Worm (Caenorhabditis elegans) whole organism, L4 larva: ENCODE results near the gene Y116A8C.467.

Experiments
- D1046.2 ChIP-seq: fragments of 200-800 bp; sonication (Bioruptor generic); IDR thresholded peaks from 2 replicates; pipeline ENCODE4 v1.3.6; 2022; ENCODE audit warnings: missing genetic modification characterization, missing compliant biosample characterization
- F37D6.2 ChIP-seq: sonication (generic microtip); optimal IDR thresholded peaks from 2 replicates; lab custom pipeline; 2016; ENCODE audit warnings: mild to moderate bottlenecking, missing genetic modification characterization, missing compliant biosample characterization
- F49E8.2 ChIP-seq: sonication (generic microtip); optimal IDR thresholded peaks from 2 replicates; lab custom pipeline; 2016; ENCODE audit warnings: missing compliant biosample characterization, mild to moderate bottlenecking, missing genetic modification characterization, borderline replicate concordance
- R02D3.7 ChIP-seq: fragments of 150-350 bp; sonication (generic microtip); optimal IDR thresholded peaks from 3 replicates; lab custom pipeline; 2014; ENCODE audit warnings: missing biosample characterization, missing genetic modification characterization
- T26A8.4 ChIP-seq: fragments of 200-800 bp; sonication (Bioruptor generic); IDR thresholded peaks from 2 replicates; pipeline ENCODE4 v1.3.6; 2022; ENCODE audit warnings: missing genetic modification characterization, missing compliant biosample characterization
- Y48G9A.11 ChIP-seq: fragments of 200-800 bp; sonication (Bioruptor generic); IDR thresholded peaks from 2 replicates; pipeline ENCODE4 v1.3.6; 2022; ENCODE audit warnings: missing genetic modification reagents, missing genetic modification characterization, missing compliant biosample characterization
- Y75B8A.6 ChIP-seq: fragments of 200-800 bp; sonication (Bioruptor generic); IDR thresholded peaks from 2 replicates; pipeline ENCODE4 v1.3.6; 2022; ENCODE audit warnings: missing genetic modification reagents, missing genetic modification characterization, missing compliant biosample characterization
- ZK337.2 ChIP-seq: fragments of 200-800 bp; sonication (Bioruptor generic); IDR thresholded peaks from 2 replicates; pipeline ENCODE4 v1.3.6; 2022; ENCODE audit warnings: missing genetic modification reagents, missing genetic modification characterization, missing compliant biosample characterization
- ZK546.5 ChIP-seq, 2 experiments: sonication (generic microtip); optimal IDR thresholded peaks; 2 replicates each; lab custom pipeline; 2017; ENCODE audit warnings: missing biosample characterization in 2 of 2, missing genetic modification characterization in 2 of 2
- aly-2 ChIP-seq: sonication (generic microtip); optimal IDR thresholded peaks from 2 replicates; lab custom pipeline; 2018; ENCODE audit warnings: missing biosample characterization, missing genetic modification characterization
- ama-1 ChIP-seq: fragments of 150-350 bp; optimal IDR thresholded peaks from 2 replicates; lab custom pipeline; 2014; ENCODE audit warnings: inconsistent platforms, mixed read lengths
- arid-1 ChIP-seq: fragments of 200-800 bp; sonication (Bioruptor generic); conservative IDR thresholded peaks from 2 replicates; pipeline ENCODE4 v1.3.6; 2022; ENCODE audit warnings: missing genetic modification reagents, missing genetic modification characterization, missing compliant biosample characterization
- attf-4 ChIP-seq: sonication (generic microtip); optimal IDR thresholded peaks from 3 replicates; lab custom pipeline; 2017; ENCODE audit warnings: missing biosample characterization, missing genetic modification characterization
- ceh-28 ChIP-seq: fragments of 150-350 bp; optimal IDR thresholded peaks from 2 replicates; lab custom pipeline; 2014; ENCODE audit warnings: missing biosample characterization, missing genetic modification reagents, missing genetic modification characterization
- ceh-44 ChIP-seq: fragments of 200-800 bp; sonication (Bioruptor generic); IDR thresholded peaks from 2 replicates; pipeline ENCODE4 v1.3.6; 2022; ENCODE audit warnings: missing genetic modification reagents, missing genetic modification characterization, missing compliant biosample characterization
- ceh-62 ChIP-seq: sonication (generic microtip); optimal IDR thresholded peaks from 2 replicates; lab custom pipeline; 2017; ENCODE audit warnings: missing biosample characterization, missing genetic modification characterization
- ceh-82 ChIP-seq: sonication (generic microtip); optimal IDR thresholded peaks from 2 replicates; lab custom pipeline; 2017; ENCODE audit warnings: missing biosample characterization, missing genetic modification characterization
- daf-12 ChIP-seq: fragments of 150-350 bp; optimal IDR thresholded peaks from 2 replicates; lab custom pipeline; 2014; ENCODE audit warnings: missing biosample characterization, missing genetic modification reagents, missing genetic modification characterization
- dmd-6 ChIP-seq: fragments of 200-800 bp; sonication (Bioruptor generic); IDR thresholded peaks from 2 replicates; pipeline ENCODE4 v1.3.6; 2022; ENCODE audit warnings: missing genetic modification reagents, missing genetic modification characterization, missing compliant biosample characterization
- duxl-1 ChIP-seq: sonication (generic microtip); optimal IDR thresholded peaks from 2 replicates; lab custom pipeline; 2016; ENCODE audit warnings: mild to moderate bottlenecking, missing genetic modification characterization, moderate library complexity, missing compliant biosample characterization; ENCODE audit not compliant: poor library complexity
- egl-43 ChIP-seq: fragments of 200-800 bp; sonication (Bioruptor generic); IDR thresholded peaks from 2 replicates; pipeline ENCODE4 v1.3.6; 2022; ENCODE audit warnings: missing genetic modification reagents, missing genetic modification characterization, missing compliant biosample characterization
- gei-8 ChIP-seq: fragments of 200-800 bp; sonication (Bioruptor generic); optimal IDR thresholded peaks from 2 replicates; lab custom pipeline; 2018; ENCODE audit warnings: mild to moderate bottlenecking, missing genetic modification characterization, missing compliant biosample characterization
- hif-1 ChIP-seq, 2 experiments: sonication (generic microtip); optimal IDR thresholded peaks; 2 replicates each; lab custom pipeline; 2016 to 2017; ENCODE audit warnings: missing compliant biosample characterization in 2 of 2, missing genetic modification characterization in 2 of 2, missing genetic modification reagents in 2 of 2, missing genotype in 2 of 2, mild to moderate bottlenecking in 1 of 2
- hmg-1.1 ChIP-seq: fragments of 200-800 bp; sonication (Bioruptor generic); IDR thresholded peaks from 2 replicates; pipeline ENCODE4 v1.3.6; 2022; ENCODE audit warnings: missing genetic modification reagents, missing genetic modification characterization, missing compliant biosample characterization
- lin-15B ChIP-seq: fragments of 150-350 bp; sonication (generic microtip); optimal IDR thresholded peaks from 3 replicates; lab custom pipeline; 2014; ENCODE audit warnings: missing biosample characterization, missing genetic modification characterization
- lin-29 ChIP-seq: fragments of 200-800 bp; sonication (Bioruptor generic); IDR thresholded peaks from 2 replicates; pipeline ENCODE4 v1.3.6; 2022; ENCODE audit warnings: missing genetic modification reagents, missing genetic modification characterization, missing compliant biosample characterization
- lin-38 ChIP-seq: fragments of 200-800 bp; sonication (Bioruptor generic); IDR thresholded peaks from 2 replicates; pipeline ENCODE4 v1.3.6; 2022; ENCODE audit warnings: missing genetic modification reagents, missing genetic modification characterization, missing compliant biosample characterization
- lin-39 ChIP-seq: fragments of 150-350 bp; optimal IDR thresholded peaks from 2 replicates; lab custom pipeline; 2014; ENCODE audit warnings: missing biosample characterization, missing genetic modification reagents, missing genetic modification characterization
- lsy-2 ChIP-seq, 2 experiments: fragments of 150-350 bp in 1 of 2; sonication (generic microtip) in 1 of 2; optimal IDR thresholded peaks; 2 replicates each; lab custom pipeline; 2014 to 2017; ENCODE audit warnings: missing biosample characterization in 2 of 2, missing genetic modification characterization in 2 of 2
- mdt-29 ChIP-seq: fragments of 200-800 bp; sonication (Bioruptor generic); IDR thresholded peaks from 2 replicates; pipeline ENCODE4 v1.3.6; 2022; ENCODE audit warnings: missing genetic modification reagents, missing genetic modification characterization, missing compliant biosample characterization
- mes-2 ChIP-seq: sonication (generic microtip); optimal IDR thresholded peaks from 2 replicates; lab custom pipeline; 2016; ENCODE audit warnings: missing genotype, mild to moderate bottlenecking, missing genetic modification characterization, missing compliant biosample characterization; ENCODE audit not compliant: poor library complexity, severe bottlenecking
- mxl-2 ChIP-seq: fragments of 200-800 bp; sonication (Bioruptor generic); conservative IDR thresholded peaks from 2 replicates; pipeline ENCODE4 v1.3.6; 2022; ENCODE audit warnings: missing genetic modification reagents, missing genetic modification characterization, missing compliant biosample characterization
- nhr-10 ChIP-seq: fragments of 150-350 bp; optimal IDR thresholded peaks from 2 replicates; lab custom pipeline; 2014; ENCODE audit warnings: missing biosample characterization, missing genetic modification characterization
- nhr-102 ChIP-seq: sonication (generic microtip); optimal IDR thresholded peaks from 2 replicates; lab custom pipeline; 2016; ENCODE audit warnings: mild to moderate bottlenecking, missing genetic modification characterization, moderate library complexity, missing compliant biosample characterization
- nhr-11 ChIP-seq: fragments of 150-350 bp; optimal IDR thresholded peaks from 2 replicates; lab custom pipeline; 2014; ENCODE audit warnings: missing biosample characterization, missing genetic modification characterization
- nhr-111 ChIP-seq: fragments of 200-800 bp; sonication (Bioruptor generic); optimal IDR thresholded peaks from 2 replicates; lab custom pipeline; 2018; ENCODE audit warnings: mild to moderate bottlenecking, missing genetic modification characterization, missing compliant biosample characterization
- nhr-28 ChIP-seq: fragments of 150-350 bp; optimal IDR thresholded peaks from 2 replicates; lab custom pipeline; 2014; ENCODE audit warnings: missing biosample characterization, missing genetic modification characterization
- nhr-41 ChIP-seq: fragments of 200-800 bp; sonication (Bioruptor generic); IDR thresholded peaks from 2 replicates; pipeline ENCODE4 v1.3.6; 2022; ENCODE audit warnings: missing genetic modification reagents, missing genetic modification characterization, missing compliant biosample characterization
- nhr-42 ChIP-seq: fragments of 200-800 bp; sonication (Bioruptor generic); IDR thresholded peaks from 2 replicates; pipeline ENCODE4 v1.3.6; 2022; ENCODE audit warnings: missing genetic modification characterization, missing compliant biosample characterization
- nhr-48 ChIP-seq: sonication (generic microtip); optimal IDR thresholded peaks from 2 replicates; lab custom pipeline; 2016; ENCODE audit warnings: mild to moderate bottlenecking, missing genetic modification characterization, missing compliant biosample characterization
- nhr-6 ChIP-seq: fragments of 150-350 bp; optimal IDR thresholded peaks from 2 replicates; lab custom pipeline; 2014; ENCODE audit warnings: missing biosample characterization, missing genetic modification characterization
- nhr-76 ChIP-seq: fragments of 150-350 bp; optimal IDR thresholded peaks from 2 replicates; lab custom pipeline; 2014; ENCODE audit warnings: missing biosample characterization, missing genetic modification characterization
- pha-4 ChIP-seq, 2 experiments: fragments of 150-350 bp in 1 of 2; fragments of 200-800 bp in 1 of 2; sonication (Bioruptor generic) in 1 of 2; IDR thresholded peaks in 1 of 2; optimal IDR thresholded peaks in 1 of 2; 2 replicates each; pipeline versions ENCODE4 v1.3.6 to Lab custom; 2014 to 2022; ENCODE audit warnings: missing genetic modification characterization in 2 of 2, missing genetic modification reagents in 2 of 2, missing biosample characterization in 1 of 2, missing compliant biosample characterization in 1 of 2
- pqm-1 ChIP-seq: sonication (generic microtip); optimal IDR thresholded peaks from 2 replicates; lab custom pipeline; 2017; ENCODE audit warnings: missing biosample characterization, missing genetic modification characterization
- rbr-2 ChIP-seq: sonication (generic microtip); optimal IDR thresholded peaks from 2 replicates; lab custom pipeline; 2016; ENCODE audit warnings: missing genotype, missing genetic modification characterization, missing compliant biosample characterization
- set-16 ChIP-seq: fragments of 200-800 bp; sonication (Bioruptor generic); IDR thresholded peaks from 2 replicates; pipeline ENCODE4 v1.3.6; 2022; ENCODE audit warnings: missing genetic modification reagents, missing genetic modification characterization, missing compliant biosample characterization
- skn-1 ChIP-seq: fragments of 150-350 bp; optimal IDR thresholded peaks from 2 replicates; lab custom pipeline; 2014; ENCODE audit warnings: missing biosample characterization, missing genetic modification characterization
- snpc-4 ChIP-seq: fragments of 150-350 bp; optimal IDR thresholded peaks from 2 replicates; lab custom pipeline; 2014; ENCODE audit warnings: missing biosample characterization, missing genetic modification characterization
- spr-1 ChIP-seq: sonication (generic microtip); optimal IDR thresholded peaks from 2 replicates; lab custom pipeline; 2016; ENCODE audit warnings: mild to moderate bottlenecking, missing genetic modification characterization, missing compliant biosample characterization
- unc-62 ChIP-seq, 3 experiments: fragments of 150-350 bp in 1 of 3; sonication (generic microtip); optimal IDR thresholded peaks in 2 of 3; peaks in 1 of 3; 1 replicate in 1 of 3; 2 replicates in 2 of 3; lab custom pipeline; 2014 to 2017; ENCODE audit warnings: missing biosample characterization in 3 of 3, missing genetic modification characterization in 3 of 3, missing genetic modification reagents in 3 of 3, missing genotype in 1 of 3
- zip-2 ChIP-seq: fragments of 150-350 bp; optimal IDR thresholded peaks from 2 replicates; lab custom pipeline; 2014; ENCODE audit warnings: missing biosample characterization, missing genetic modification characterization
- ztf-7 ChIP-seq: fragments of 150-350 bp; optimal IDR thresholded peaks from 2 replicates; lab custom pipeline; 2014; ENCODE audit warnings: missing biosample characterization, missing genetic modification characterization

Y116A8C.467 gene

ce11 chrIV:17088849-17089248 lies 25.2 kb upstream of the Y116A8C.467 start, which contains the start of gene Y116A8C.43 (continued):
- TF ChIP-seq zip-2 (tag; lab: Kevin White, UChicago): no peak
- no peak for TF ChIP-seq nhr-42
- no peak for TF ChIP-seq duxl-1 (tag; lab: Kevin White, UChicago)
- TF ChIP-seq F37D6.2 (tag; lab: Kevin White, UChicago): no peak
- no peak for TF ChIP-seq ztf-7
- TF ChIP-seq pha-4 (GFP tag; IDR thresholded peaks at IDR 0.05; lab: Robert Waterston, UW): no peak
- no peak for TF ChIP-seq pha-4 (tag; optimal IDR thresholded peaks at IDR 0.05; lab: Kevin White, UChicago)
- no peak for TF ChIP-seq lsy-2 (tag; optimal IDR thresholded peaks at IDR 0.05; lab: Kevin White, UChicago)
- TF ChIP-seq egl-43 (GFP tag; lab: Robert Waterston, UW): no peak
- no peak for TF ChIP-seq nhr-10 (tag; lab: Kevin White, UChicago)
- TF ChIP-seq ceh-62 (tag; lab: Kevin White, UChicago): no peak
- peak; percentile 23 for TF ChIP-seq mes-2
- no peak for TF ChIP-seq spr-1 (tag; lab: Kevin White, UChicago)
- no peak for TF ChIP-seq hif-1 (tag; optimal IDR thresholded peaks at IDR 0.05; lab: Kevin White, UChicago)
- TF ChIP-seq snpc-4 (tag; lab: Kevin White, UChicago): no peak
- TF ChIP-seq Y48G9A.11 (GFP tag; lab: Robert Waterston, UW): no peak; the same call in 1 of the 2 replicates
- no peak for TF ChIP-seq mdt-29
- no peak for TF ChIP-seq lin-39 (tag; lab: Kevin White, UChicago)
- peak; percentile 73 for TF ChIP-seq lin-38 (GFP tag; lab: Robert Waterston, UW)
- no peak for TF ChIP-seq R02D3.7
- TF ChIP-seq dmd-6 (GFP tag; lab: Robert Waterston, UW): no peak
- no peak for TF ChIP-seq ceh-82
- peak; percentile 9 for TF ChIP-seq rbr-2 (tag; lab: Kevin White, UChicago)
- no peak for TF ChIP-seq nhr-111 (GFP tag; lab: Kevin White, UChicago)
- 0 out of 2 replicates have a peak, but pooled peaks have one; percentile 27 for TF ChIP-seq T26A8.4 (GFP tag; lab: Robert Waterston, UW)
- no peak for TF ChIP-seq D1046.2 (GFP tag; lab: Robert Waterston, UW)
- TF ChIP-seq arid-1 (GFP tag; lab: Robert Waterston, UW): peak; percentile 11; the same call in 1 of the 2 replicates
- TF ChIP-seq ceh-44: no peak
- no peak for TF ChIP-seq set-16 (GFP tag; lab: Robert Waterston, UW)
- no peak for TF ChIP-seq nhr-48 (tag; lab: Kevin White, UChicago)
- no peak for TF ChIP-seq mxl-2 (GFP tag; lab: Robert Waterston, UW)
- no peak for TF ChIP-seq aly-2 (tag; lab: Kevin White, UChicago)
- no peak for TF ChIP-seq nhr-76
- no peak for TF ChIP-seq skn-1 (tag; lab: Kevin White, UChicago)
- no peak for TF ChIP-seq hmg-1.1 (GFP tag; lab: Robert Waterston, UW)
- TF ChIP-seq nhr-102: no peak
- no peak for TF ChIP-seq pqm-1 (tag; lab: Kevin White, UChicago)
- TF ChIP-seq ZK337.2: no peak
- no peak for TF ChIP-seq ceh-28 (tag; lab: Kevin White, UChicago)
- no peak for TF ChIP-seq lin-29 (GFP tag; lab: Robert Waterston, UW)
- TF ChIP-seq nhr-28: no peak
- TF ChIP-seq daf-12 (tag; lab: Kevin White, UChicago): no peak
- TF ChIP-seq attf-4 (tag; lab: Kevin White, UChicago): no peak
- no peak for TF ChIP-seq nhr-11 (tag; lab: Kevin White, UChicago)
- no peak for TF ChIP-seq lin-15B (tag; lab: Kevin White, UChicago)
- TF ChIP-seq nhr-41 (GFP tag; lab: Robert Waterston, UW): no peak
- peak; percentile 79 for TF ChIP-seq F49E8.2 (tag; lab: Kevin White, UChicago)
- no peak for TF ChIP-seq ZK546.5 (tag; optimal IDR thresholded peaks at IDR 0.05; lab: Kevin White, UChicago)
- TF ChIP-seq gei-8 (GFP tag; lab: Kevin White, UChicago): no peak
- TF ChIP-seq ama-1 (lab: Kevin White, UChicago): peak; percentile 84
- TF ChIP-seq Y75B8A.6 (GFP tag; lab: Robert Waterston, UW): no peak
- no peak for TF ChIP-seq unc-62 (GFP tag; optimal IDR thresholded peaks at IDR 0.05 in 1 of 2; lab: Kevin White, UChicago)
- no peak for TF ChIP-seq unc-62 (tag; optimal IDR thresholded peaks at IDR 0.05; lab: Kevin White, UChicago)
- no peak for TF ChIP-seq nhr-6
